Fruit fly (Drosophila melanogaster) whole organism, pupa: Measurements from ENCODE around the gene Cby.

Source experiments
- CG10348 ChIP-seq: fragments of 200-800 bp; sonication (Bioruptor generic); IDR thresholded peaks from 2 replicates; pipeline ENCODE4 v1.3.6; 2022; ENCODE audit warnings: missing biosample characterization, missing genetic modification characterization
- CG12605 ChIP-seq: fragments of 200-800 bp; sonication (Bioruptor generic); IDR thresholded peaks from 2 replicates; pipeline ENCODE4 v1.3.6; 2022; ENCODE audit warnings: missing biosample characterization, missing genetic modification characterization
- CG13204 ChIP-seq: fragments of 200-800 bp; sonication (Bioruptor generic); optimal IDR thresholded peaks from 2 replicates; lab custom pipeline; 2018; ENCODE audit warnings: missing biosample characterization, mild to moderate bottlenecking, missing genetic modification characterization, moderate library complexity
- CG14655 ChIP-seq: fragments of 200-800 bp; sonication (Bioruptor generic); optimal IDR thresholded peaks from 3 replicates; lab custom pipeline; 2017; ENCODE audit warnings: mild to moderate bottlenecking, missing biosample characterization, missing genetic modification reagents, missing genetic modification characterization
- CG15710 ChIP-seq: fragments of 200-800 bp; sonication (Bioruptor generic); optimal IDR thresholded peaks from 2 replicates; lab custom pipeline; 2018; ENCODE audit warnings: missing biosample characterization, mild to moderate bottlenecking, missing genetic modification characterization, moderate library complexity
- CG17806 ChIP-seq: fragments of 200-800 bp; sonication (Bioruptor generic); optimal IDR thresholded peaks from 2 replicates; lab custom pipeline; 2018; ENCODE audit warnings: missing biosample characterization, mild to moderate bottlenecking, missing genetic modification characterization, moderate library complexity
- CG32121 ChIP-seq: fragments of 200-800 bp; sonication (Bioruptor generic); IDR thresholded peaks from 2 replicates; pipeline ENCODE4 v1.3.6; 2022; ENCODE audit warnings: missing biosample characterization, missing genetic modification characterization
- CG34367 ChIP-seq: fragments of 200-800 bp; sonication (Bioruptor generic); optimal IDR thresholded peaks from 2 replicates; lab custom pipeline; 2018; ENCODE audit warnings: missing biosample characterization, mild to moderate bottlenecking, missing genetic modification characterization
- CG4496 ChIP-seq: fragments of 200-800 bp; sonication (Bioruptor generic); IDR thresholded peaks from 3 replicates; pipeline ENCODE4 v1.3.6; 2022; ENCODE audit warnings: missing biosample characterization, missing genetic modification characterization
- CG8159 ChIP-seq: fragments of 200-800 bp; sonication (Bioruptor generic); optimal IDR thresholded peaks from 3 replicates; lab custom pipeline; 2018; ENCODE audit warnings: missing biosample characterization, mild to moderate bottlenecking, missing genetic modification characterization, moderate library complexity
- CG8301 ChIP-seq: fragments of 200-800 bp; sonication (Bioruptor generic); optimal IDR thresholded peaks from 2 replicates; lab custom pipeline; 2018; ENCODE audit warnings: missing biosample characterization, mild to moderate bottlenecking, missing genetic modification characterization
- CG9948 ChIP-seq: fragments of 200-800 bp; sonication (Bioruptor generic); optimal IDR thresholded peaks from 2 replicates; lab custom pipeline; 2018; ENCODE audit warnings: missing biosample characterization, mild to moderate bottlenecking, missing genetic modification characterization, moderate library complexity
- D1 ChIP-seq: fragments of 200-800 bp; sonication (Bioruptor generic); optimal IDR thresholded peaks from 2 replicates; lab custom pipeline; 2018; ENCODE audit warnings: missing biosample characterization, mild to moderate bottlenecking, missing genetic modification characterization, moderate library complexity
- EcR ChIP-seq: fragments of 200-800 bp; sonication (Bioruptor generic); optimal IDR thresholded peaks from 3 replicates; lab custom pipeline; 2019; ENCODE audit warnings: missing biosample characterization, missing genetic modification characterization, mild to moderate bottlenecking, moderate library complexity, missing genetic modification reagents
- Ets98B ChIP-seq: fragments of 200-800 bp; sonication (Bioruptor generic); IDR thresholded peaks from 2 replicates; pipeline ENCODE4 v1.3.6; 2022; ENCODE audit warnings: missing biosample characterization, missing genetic modification characterization
- Pif1A ChIP-seq: fragments of 200-800 bp; sonication (Bioruptor generic); optimal IDR thresholded peaks from 3 replicates; lab custom pipeline; 2016; ENCODE audit warnings: missing biosample characterization, missing genetic modification characterization
- Pif1B ChIP-seq: fragments of 200-800 bp; sonication (Bioruptor generic); optimal IDR thresholded peaks from 3 replicates; lab custom pipeline; 2016; ENCODE audit warnings: missing biosample characterization, missing genetic modification characterization
- Snoo ChIP-seq: fragments of 200-800 bp; sonication (Bioruptor generic); optimal IDR thresholded peaks from 3 replicates; lab custom pipeline; 2017; ENCODE audit warnings: missing biosample characterization, mild to moderate bottlenecking, missing genetic modification characterization, inconsistent platforms
- fd96Ca ChIP-seq: fragments of 200-800 bp; sonication (Bioruptor generic); IDR thresholded peaks from 3 replicates; pipeline ENCODE4 v1.3.6; 2022; ENCODE audit warnings: missing biosample characterization, missing genetic modification characterization
- gl ChIP-seq: fragments of 200-800 bp; sonication (Bioruptor generic); optimal IDR thresholded peaks from 2 replicates; lab custom pipeline; 2018; ENCODE audit warnings: missing biosample characterization, mild to moderate bottlenecking, missing genetic modification characterization
- rn ChIP-seq: fragments of 200-800 bp; sonication (Bioruptor generic); IDR thresholded peaks from 2 replicates; pipeline ENCODE4 v1.3.6; 2022; ENCODE audit warnings: missing biosample characterization, missing genetic modification characterization

Gene Cby

DNA sequence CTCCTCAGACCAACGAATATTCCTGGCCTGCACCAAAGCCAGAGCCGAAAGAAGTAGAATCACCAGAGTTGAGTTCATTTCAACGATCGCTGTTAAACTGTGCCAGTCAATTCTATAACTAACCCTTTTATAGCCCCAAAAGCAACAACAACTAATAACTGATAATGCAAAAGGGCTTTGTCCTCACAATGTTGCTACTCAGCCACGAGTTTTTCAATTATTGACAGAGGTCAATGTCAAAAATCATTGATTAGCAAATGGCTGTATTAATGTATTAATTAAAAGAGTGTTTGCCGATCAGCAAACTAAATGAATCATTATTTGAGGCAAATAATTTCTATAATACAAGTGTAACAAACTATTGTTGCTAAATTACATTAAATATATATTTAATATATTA, 16.6 kb downstream of the Cby start, which contains the start of gene fit:
Gene fit, minus strand, starts transcription at position 101 of the 400 bp plus-strand sequence.
- no peak for TF ChIP-seq Ets98B (GFP tag; lab: Robert Waterston, UW)
- TF ChIP-seq CG17806 (tag; lab: Kevin White, UChicago) = no peak
- no peak for TF ChIP-seq fd96Ca (GFP tag; lab: Robert Waterston, UW)
- TF ChIP-seq CG14655 (GFP tag; lab: Kevin White, UChicago) = no peak
- TF ChIP-seq D1 (tag; lab: Kevin White, UChicago) = no peak

DNA sequence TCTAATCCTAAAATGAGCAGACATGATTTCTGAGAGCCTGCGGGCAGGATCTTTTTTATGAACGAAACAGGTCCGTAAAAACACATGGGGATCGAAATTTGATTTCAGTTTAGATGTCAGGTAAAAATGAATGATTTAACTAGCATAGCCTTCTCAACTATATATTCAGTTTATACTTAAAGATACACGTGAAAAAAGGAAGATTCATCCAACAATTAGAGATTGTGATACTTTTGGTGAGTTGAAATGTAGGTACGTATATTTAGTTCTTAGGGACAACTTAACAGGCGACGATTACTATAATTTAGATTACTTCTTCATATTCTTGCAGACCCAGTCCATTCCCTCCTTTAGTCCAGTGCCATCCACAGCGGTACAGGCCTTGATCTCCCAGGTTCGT, 17.6 kb downstream of the Cby start, which contains the start of gene CG17819:
Gene CG17819, minus strand, starts transcription at position 101 of the 400 bp plus-strand sequence.
- TF ChIP-seq CG34367 (no peak), gl (no peak), CG14655 (GFP tag; lab: Kevin White, UChicago) (no peak), Ets98B (GFP tag; lab: Robert Waterston, UW) (no peak), CG4496 (GFP tag; lab: Robert Waterston, UW) (no peak), CG13204 (no peak), CG8301 (tag; lab: Kevin White, UChicago) (no peak), Pif1B (GFP tag; lab: Kevin White, UChicago) (no peak)

DNA sequence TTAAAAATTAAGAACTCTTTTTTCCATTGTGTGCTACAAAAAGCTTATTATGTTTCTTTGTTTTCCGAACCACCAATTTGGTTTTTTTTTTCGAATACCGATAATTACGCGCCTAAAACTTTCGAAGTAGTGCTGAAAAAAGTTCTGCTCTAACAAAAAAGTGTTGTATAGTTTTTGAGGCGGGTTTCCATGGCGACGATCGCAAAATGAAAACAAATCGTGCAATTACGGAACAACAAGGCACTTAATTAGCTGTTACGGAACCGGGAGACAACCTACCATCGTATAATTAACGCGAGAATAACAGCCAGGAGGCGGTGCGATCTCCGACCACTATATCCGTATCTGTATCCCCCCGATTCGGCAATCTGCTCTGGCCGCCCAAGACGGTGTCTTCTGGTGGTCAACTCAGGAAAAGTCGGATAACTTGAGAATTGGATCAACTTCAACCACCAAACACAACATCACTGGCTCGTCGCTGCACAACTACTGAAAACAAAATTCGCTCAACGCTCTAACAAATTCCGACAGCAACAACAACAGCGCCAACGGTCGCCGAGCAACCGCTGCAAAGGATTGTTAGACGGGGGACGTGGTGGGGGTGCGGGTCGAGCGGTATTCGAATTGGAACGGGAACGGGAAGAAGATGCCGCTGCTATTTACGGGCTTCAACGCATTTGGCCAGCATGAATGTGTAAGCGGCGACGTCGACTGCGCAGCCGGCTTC, 19.2 kb downstream of the Cby start, which contains the start of the genes CG6678 and dnd:
Gene CG6678, plus strand, starts transcription at position 169 of the 727 bp plus-strand sequence.
Gene dnd, minus strand, starts transcription at position 495 of the 727 bp plus-strand sequence.
- TF ChIP-seq CG4496 (GFP tag; lab: Robert Waterston, UW) (0 out of 3 replicates have a peak, but pooled peaks have one; percentile 30), CG15710 (tag; lab: Kevin White, UChicago) (no peak), CG13204 (peak; percentile 72)

DNA sequence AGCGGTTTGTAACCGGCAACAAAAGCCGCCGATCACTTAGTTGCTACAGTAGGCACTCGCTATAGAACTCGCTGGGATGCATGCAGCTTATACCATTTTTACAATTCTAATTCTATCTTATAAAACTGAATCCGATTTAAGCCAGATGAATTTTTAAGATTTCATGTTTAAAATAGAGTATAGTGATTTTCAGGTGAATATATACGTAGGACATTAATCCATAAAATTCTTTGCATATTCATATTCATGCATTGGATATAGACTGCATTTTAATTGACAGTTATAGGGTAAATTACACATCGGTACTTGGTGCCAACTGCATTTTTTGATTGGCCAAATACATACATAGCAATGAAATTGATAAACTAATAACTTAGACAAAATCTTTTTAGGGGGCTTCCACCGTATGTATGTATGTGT, 19.8 kb downstream of the Cby start:
- TF ChIP-seq CG32121 (GFP tag; lab: Robert Waterston, UW) (0 out of 2 replicates have a peak, but pooled peaks have one; percentile 28), EcR (GFP tag; lab: Kevin White, UChicago) (no peak), rn (GFP tag; lab: Robert Waterston, UW) (no peak), fd96Ca (GFP tag; lab: Robert Waterston, UW) (peak; percentile 17; the same call in 1 of the 3 replicates), CG13204 (no peak), CG10348 (no peak), CG9948 (tag; lab: Kevin White, UChicago) (peak; percentile 13), CG14655 (GFP tag; lab: Kevin White, UChicago) (no peak), Pif1B (GFP tag; lab: Kevin White, UChicago) (no peak), Pif1A (no peak), CG15710 (tag; lab: Kevin White, UChicago) (peak; percentile 46), CG12605 (GFP tag; lab: Robert Waterston, UW) (no peak), Ets98B (GFP tag; lab: Robert Waterston, UW) (peak; percentile 51; the same call in 1 of the 2 replicates), CG8301 (tag; lab: Kevin White, UChicago) (peak; percentile 49), CG17806 (tag; lab: Kevin White, UChicago) (peak; percentile 44), CG8159 (tag; lab: Kevin White, UChicago) (peak; percentile 62), CG4496 (GFP tag; lab: Robert Waterston, UW) (peak; percentile 61), gl (no peak), D1 (tag; lab: Kevin White, UChicago) (no peak), CG34367 (no peak), Snoo (tag; lab: Kevin White, UChicago) (no peak)

dm6 chr3R:21888696-21889602, 21.1 kb downstream of the Cby start, which contains the start of gene CG43844:
Gene CG43844 (plus strand): TSS chr3R:21889539.
- TF ChIP-seq fd96Ca (GFP tag; lab: Robert Waterston, UW) = no peak
- TF ChIP-seq Pif1B (GFP tag; lab: Kevin White, UChicago) = no peak
- TF ChIP-seq CG9948 (tag; lab: Kevin White, UChicago) = no peak
- no peak for TF ChIP-seq Snoo (tag; lab: Kevin White, UChicago)
- TF ChIP-seq Pif1A = no peak
- TF ChIP-seq rn (GFP tag; lab: Robert Waterston, UW) = no peak
- TF ChIP-seq Ets98B (GFP tag; lab: Robert Waterston, UW) = no peak
- TF ChIP-seq CG15710 (tag; lab: Kevin White, UChicago) = no peak
- no peak for TF ChIP-seq CG12605 (GFP tag; lab: Robert Waterston, UW)
- no peak for TF ChIP-seq CG17806 (tag; lab: Kevin White, UChicago)
- no peak for TF ChIP-seq CG4496 (GFP tag; lab: Robert Waterston, UW)
- no peak for TF ChIP-seq EcR (GFP tag; lab: Kevin White, UChicago)
- no peak for TF ChIP-seq gl
- no peak for TF ChIP-seq CG14655 (GFP tag; lab: Kevin White, UChicago)
- TF ChIP-seq CG32121 (GFP tag; lab: Robert Waterston, UW) = no peak
- no peak for TF ChIP-seq CG8301 (tag; lab: Kevin White, UChicago)
- TF ChIP-seq CG34367 = no peak
- no peak for TF ChIP-seq CG13204
- TF ChIP-seq CG8159 (tag; lab: Kevin White, UChicago) = no peak
- TF ChIP-seq D1 (tag; lab: Kevin White, UChicago) = no peak
